Worm (Caenorhabditis elegans): ENCODE measurements around the gene K10D11.3.

- TF ChIP-seq dmd-4 (tag; optimal IDR thresholded peaks at IDR 0.05; ENCODE audit: borderline replicate concordance) (no peak), ets-4 (tag; optimal IDR thresholded peaks at IDR 0.05) (no peak), C08G9.2 (tag; optimal IDR thresholded peaks at IDR 0.05) (no peak), dve-1 (tag; optimal IDR thresholded peaks at IDR 0.05) (no peak), sdc-2 (tag; optimal IDR thresholded peaks at IDR 0.05) (no peak), unc-55 (GFP tag; optimal IDR thresholded peaks at IDR 0.05) (no peak), pha-4 (tag; optimal IDR thresholded peaks at IDR 0.05) (no peak), ahr-1 (tag; optimal IDR thresholded peaks at IDR 0.05) (no peak), nhr-232 (tag; optimal IDR thresholded peaks at IDR 0.05) (no peak), nfya-1 (tag; optimal IDR thresholded peaks at IDR 0.05) (no peak)
Measured at ce11 chrIV:12994376-12994775, 8.4 kb upstream of the K10D11.3 start, which contains the start of gene K10D11.4.
